Worm (Caenorhabditis elegans): ENCODE data around the gene nlp-46.

DNA sequence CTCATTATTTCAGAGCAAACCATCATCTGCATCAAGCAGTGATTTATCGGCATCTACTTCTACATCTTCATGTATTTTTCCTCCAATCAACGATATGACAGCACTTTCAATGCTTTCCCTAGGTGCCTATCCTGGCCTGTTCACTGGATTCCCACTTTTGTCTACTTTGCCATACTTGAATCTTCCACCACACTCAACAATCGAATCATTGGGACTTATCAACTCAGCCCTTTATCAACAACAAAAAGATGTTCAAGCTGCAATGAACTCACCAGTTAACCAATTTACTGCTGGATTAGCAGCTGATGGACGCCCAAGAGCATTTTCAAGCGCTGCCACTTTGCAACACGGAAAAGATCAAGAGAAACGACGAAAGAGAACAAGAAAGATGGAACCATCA lies 35.1 kb upstream of the nlp-46 start:
- TF ChIP-seq ref-1 (GFP tag; conservative IDR thresholded peaks at IDR 0.05): no peak
- no peak for TF ChIP-seq med-1 (GFP tag; optimal IDR thresholded peaks at IDR 0.05; ENCODE audit: insufficient read depth)
- no peak for TF ChIP-seq flt-1 (GFP tag; IDR thresholded peaks at IDR 0.05)
- no peak for TF ChIP-seq T22C8.4 (GFP tag; IDR thresholded peaks at IDR 0.05)
- TF ChIP-seq klf-2 (GFP tag; conservative IDR thresholded peaks at IDR 0.05): no peak
- TF ChIP-seq tab-1 (GFP tag; IDR thresholded peaks at IDR 0.05): no peak
- TF ChIP-seq ztf-23 (GFP tag; IDR thresholded peaks at IDR 0.05): no peak
